Worm (Caenorhabditis elegans): ENCODE data around the gene ZC250.5.

The ZC250.5 gene

DNA sequence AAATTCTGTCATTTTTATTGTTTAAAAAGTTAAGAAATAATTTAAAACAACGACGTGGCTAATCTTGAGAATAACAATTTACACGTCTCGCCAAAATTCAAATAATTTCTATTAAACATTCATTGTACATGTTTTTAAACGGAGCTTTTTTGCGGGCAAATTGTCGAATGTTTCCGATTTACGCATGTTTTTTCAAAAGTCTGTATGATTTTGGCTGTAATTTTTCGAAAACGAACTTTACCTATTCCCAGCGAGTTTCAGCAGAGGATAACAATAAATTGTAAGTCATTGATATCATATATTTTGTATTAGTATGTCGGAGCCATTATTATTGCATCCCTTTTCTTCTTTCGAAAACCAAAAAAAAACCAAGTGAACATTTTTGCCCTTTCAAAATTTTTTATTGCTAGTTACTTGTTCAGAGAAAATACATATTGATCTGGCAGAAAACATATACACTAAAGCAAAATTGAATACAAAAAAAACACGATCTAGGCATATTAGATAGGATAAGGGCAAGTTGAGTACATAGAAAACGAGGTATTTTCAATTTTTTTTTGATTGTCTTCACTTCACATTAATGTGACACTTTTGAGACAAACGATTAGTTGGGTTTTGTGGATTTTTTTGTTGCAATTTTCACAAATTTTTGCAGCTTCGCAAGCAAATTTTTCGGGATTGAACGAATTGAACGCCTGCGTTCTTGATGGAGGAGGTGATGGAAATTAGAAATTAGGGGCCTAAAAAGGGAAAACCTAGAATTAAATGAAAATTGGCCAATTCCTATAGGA lies 33.2 kb downstream of the ZC250.5 start, which contains the start of gene F26F12.2 (continued):
- TF ChIP-seq mel-28 (tag; optimal IDR thresholded peaks at IDR 0.05; ENCODE audit: borderline replicate concordance): peak; percentile 77
- TF ChIP-seq lin-35 (GFP tag; optimal IDR thresholded peaks at IDR 0.05): no peak
- TF ChIP-seq unc-130 (GFP tag; optimal IDR thresholded peaks at IDR 0.05): no peak
- no peak for TF ChIP-seq pbrm-1 (GFP tag; IDR thresholded peaks at IDR 0.05)
- no peak; the same call in none of the 2 replicates for TF ChIP-seq cebp-1 (GFP tag; IDR thresholded peaks at IDR 0.05)
- TF ChIP-seq cebp-1 (tag; optimal IDR thresholded peaks at IDR 0.05): peak; percentile 69
- TF ChIP-seq dpl-1 (GFP tag; optimal IDR thresholded peaks at IDR 0.05): no peak
- peak; percentile 8; the same call in 1 of the 2 replicates for TF ChIP-seq hsf-1 (GFP tag; IDR thresholded peaks at IDR 0.05)
- no peak for TF ChIP-seq ztf-26 (tag; optimal IDR thresholded peaks at IDR 0.05)
- TF ChIP-seq ccch-3 (GFP tag; optimal IDR thresholded peaks at IDR 0.05): no peak
- peak; percentile 50 for TF ChIP-seq lin-40 (tag; optimal IDR thresholded peaks at IDR 0.05)
- TF ChIP-seq somi-1 (GFP tag; optimal IDR thresholded peaks at IDR 0.05): no peak
- TF ChIP-seq efl-1 (GFP tag; optimal IDR thresholded peaks at IDR 0.05): no peak

DNA sequence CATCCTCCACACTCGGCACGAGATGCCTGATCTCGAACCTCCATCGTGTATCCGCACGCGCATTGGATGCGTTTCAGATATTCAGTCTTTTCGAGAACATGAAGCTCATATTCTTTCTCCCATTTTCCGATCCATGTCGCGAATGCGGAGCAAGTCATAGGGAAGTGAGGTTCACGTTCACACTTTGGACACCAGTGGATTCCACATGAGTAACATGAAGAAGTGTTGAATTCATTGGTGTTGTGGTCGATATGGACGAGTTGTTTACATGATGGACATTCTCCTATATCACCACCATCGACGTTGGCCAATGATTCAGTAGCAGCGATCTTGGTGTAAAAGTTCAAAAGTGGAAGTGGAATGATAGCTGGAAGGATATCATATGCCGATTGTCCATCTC lies 35.4 kb downstream of the ZC250.5 start:
- TF ChIP-seq zfh-2 (GFP tag; conservative IDR thresholded peaks at IDR 0.05) (peak; percentile 4; the same call in 1 of the 2 replicates), dpff-1 (tag; optimal IDR thresholded peaks at IDR 0.05) (no peak), xnd-1 (tag; optimal IDR thresholded peaks at IDR 0.05) (no peak), madf-8 (GFP tag; conservative IDR thresholded peaks at IDR 0.05) (no peak), ceh-91 (GFP tag; IDR thresholded peaks at IDR 0.05) (no peak), zim-3 (tag; optimal IDR thresholded peaks at IDR 0.05) (no peak), sptf-2 (GFP tag; optimal IDR thresholded peaks at IDR 0.05) (no peak), akir-1 (GFP tag; optimal IDR thresholded peaks at IDR 0.05) (peak; percentile 58), madf-10 (tag; optimal IDR thresholded peaks at IDR 0.05) (no peak), mel-28 (tag; optimal IDR thresholded peaks at IDR 0.05; ENCODE audit: borderline replicate concordance) (peak; percentile 1), K11D2.4 (GFP tag; IDR thresholded peaks at IDR 0.05) (peak; percentile 18; the same call in 1 of the 2 replicates), lin-35 (GFP tag; optimal IDR thresholded peaks at IDR 0.05) (peak in 1 of 3 experiments; percentile 10)

DNA sequence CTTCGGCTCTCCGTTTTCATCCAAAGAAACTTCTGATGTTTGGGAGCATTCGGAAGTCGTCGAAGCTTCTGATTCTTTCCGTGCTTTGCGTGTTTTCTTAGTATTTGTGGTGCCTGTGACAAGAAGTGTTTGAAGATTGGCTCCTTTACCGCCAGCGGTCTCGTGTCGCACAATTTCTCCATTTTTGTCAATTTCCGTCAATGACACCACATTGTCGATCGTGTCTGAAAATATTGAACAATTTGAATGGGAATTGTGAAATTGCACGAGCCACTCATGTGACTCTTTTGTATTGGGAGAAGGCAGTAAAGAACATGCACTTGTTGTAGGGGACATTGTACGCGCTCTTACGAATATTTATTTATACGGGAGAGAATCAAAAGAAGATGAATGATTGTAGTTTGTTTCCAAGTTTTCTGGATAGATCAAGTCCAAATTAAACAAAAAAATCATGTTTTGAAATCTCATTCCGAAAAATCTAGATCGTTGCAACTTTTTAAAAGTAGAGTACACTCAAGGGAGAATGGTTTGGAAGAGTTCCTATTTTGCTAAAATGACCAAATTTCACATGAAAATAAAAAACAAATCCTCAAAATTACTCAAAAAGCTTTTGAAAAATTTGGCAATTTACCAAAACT lies 37.1 kb downstream of the ZC250.5 start:
- TF ChIP-seq C06A6.2 (GFP tag; conservative IDR thresholded peaks at IDR 0.05) (no peak), F52B5.7 (tag; optimal IDR thresholded peaks at IDR 0.05) (peak; percentile 50), nfya-1 (tag; optimal IDR thresholded peaks at IDR 0.05; ENCODE audit: borderline replicate concordance, insufficient read depth) (no peak), hlh-26 (GFP tag; conservative IDR thresholded peaks at IDR 0.05) (no peak), hsf-1 (GFP tag; IDR thresholded peaks at IDR 0.05) (no peak), cebp-1 (GFP tag; IDR thresholded peaks at IDR 0.05) (peak; percentile 74), cebp-1 (tag; optimal IDR thresholded peaks at IDR 0.05) (peak; percentile 82), Y95B8A.8 (GFP tag; IDR thresholded peaks at IDR 0.05) (peak; percentile 64; the same call in 1 of the 2 replicates), fkh-3 (tag; optimal IDR thresholded peaks at IDR 0.05) (no peak), B0019.2 (GFP tag; conservative IDR thresholded peaks at IDR 0.05) (no peak), madf-8 (GFP tag; conservative IDR thresholded peaks at IDR 0.05) (no peak), egrh-3 (GFP tag; IDR thresholded peaks at IDR 0.05) (0 out of 2 replicates have a peak, but pooled peaks have one; percentile 5), C17E4.6 (GFP tag; IDR thresholded peaks at IDR 0.05) (no peak), attf-3 (GFP tag; conservative IDR thresholded peaks at IDR 0.05) (0 out of 2 replicates have a peak, but pooled peaks have one; percentile 9), snpc-4 (GFP tag; optimal IDR thresholded peaks at IDR 0.05) (no peak), snpc-4 (tag; optimal IDR thresholded peaks at IDR 0.05) (no peak), bed-2 (GFP tag; IDR thresholded peaks at IDR 0.05) (no peak), ztf-25 (GFP tag; IDR thresholded peaks at IDR 0.05) (no peak), dpff-1 (tag; optimal IDR thresholded peaks at IDR 0.05) (no peak), nhr-80 (tag; optimal IDR thresholded peaks at IDR 0.05) (peak; percentile 9), hmg-20 (GFP tag; IDR thresholded peaks at IDR 0.05) (peak; percentile 38; the same call in 1 of the 2 replicates), ekl-4 (GFP tag; IDR thresholded peaks at IDR 0.05) (0 out of 2 replicates have a peak, but pooled peaks have one; percentile 29), atf-7 (tag; optimal IDR thresholded peaks at IDR 0.05) (no peak), somi-1 (GFP tag; optimal IDR thresholded peaks at IDR 0.05) (no peak), hmg-1.2 (GFP tag; IDR thresholded peaks at IDR 0.05) (0 out of 2 replicates have a peak, but pooled peaks have one; percentile 3), Y56A3A.18 (GFP tag; IDR thresholded peaks at IDR 0.05) (no peak)

Measured in whole organism, young adult.